Comparison of ENCODE assay signal across 3 fruit fly cellular contexts in the genomic region with DNA sequence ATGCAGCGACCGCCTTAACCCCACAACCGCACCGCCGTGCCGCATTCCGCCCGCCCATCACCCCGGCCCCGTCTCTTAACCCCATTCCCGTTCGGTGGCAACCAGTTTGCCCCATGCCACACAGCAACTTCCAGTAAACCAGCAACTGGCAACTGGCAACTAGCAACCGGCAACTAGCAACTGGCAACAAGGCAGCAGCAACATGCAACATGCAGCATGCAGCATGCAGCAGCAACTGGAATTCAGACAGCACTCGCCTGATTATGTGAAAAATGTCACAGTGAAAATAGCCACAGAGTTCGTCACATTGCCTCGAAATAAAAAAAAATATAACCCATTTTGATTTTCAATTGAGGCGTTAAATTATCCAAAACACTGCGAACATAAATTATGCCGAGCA.
TF ChIP-seq lines count a peak whose summit lies in the region.

No protein-coding gene starts in this region.

- no peak for TF ChIP-seq CTCF in whole organism, embryonic (GFP tag; optimal IDR thresholded peaks at IDR 0.05; lab: Kevin White, UChicago)

TF ChIP-seq in whole organism, embryonic, 481 proteins besides CTCF, POLR2A, EP300 and RAD21:
- no peak for TF ChIP-seq CG3726 (GFP tag; IDR thresholded peaks at IDR 0.05; lab: Robert Waterston, UW)
- peak; percentile 58 for TF ChIP-seq Med (GFP tag; lab: Kevin White, UChicago)
- TF ChIP-seq Drgx (GFP tag; IDR thresholded peaks at IDR 0.05; lab: Robert Waterston, UW): 0 out of 2 replicates have a peak, but pooled peaks have one; percentile 7
- peak; percentile 9 for TF ChIP-seq CG11504 (tag; optimal IDR thresholded peaks at IDR 0.05; lab: Kevin White, UChicago)

TF ChIP-seq in whole organism, prepupa, 60 proteins besides CTCF, POLR2A, EP300 and RAD21:
- TF ChIP-seq CG15336 (GFP tag; IDR thresholded peaks at IDR 0.05; lab: Robert Waterston, UW) (peak; percentile 34; the same call in 1 of the 2 replicates), pdm3 (GFP tag; optimal IDR thresholded peaks at IDR 0.05; lab: Kevin White, UChicago) (no peak), Eip93F (GFP tag; optimal IDR thresholded peaks at IDR 0.05; lab: Kevin White, UChicago) (no peak), CG8119 (GFP tag; IDR thresholded peaks at IDR 0.05; lab: Robert Waterston, UW) (0 out of 3 replicates have a peak, but pooled peaks have one; percentile 5), CG31627 (GFP tag; optimal IDR thresholded peaks at IDR 0.05; lab: Kevin White, UChicago) (no peak), ss (GFP tag; optimal IDR thresholded peaks at IDR 0.05; lab: Kevin White, UChicago) (peak in 1 of 2 experiments; percentile 21), CG3919 (GFP tag; optimal IDR thresholded peaks at IDR 0.05; lab: Kevin White, UChicago) (peak; percentile 64), fd85E (GFP tag; optimal IDR thresholded peaks at IDR 0.05; lab: Kevin White, UChicago) (no peak)

TF ChIP-seq in whole organism, pupa, 21 proteins besides CTCF, POLR2A, EP300 and RAD21:
- peak; percentile 31; the same call in 1 of the 3 replicates for TF ChIP-seq CG4496 (GFP tag; IDR thresholded peaks at IDR 0.05; lab: Robert Waterston, UW)
- TF ChIP-seq CG12605 (GFP tag; IDR thresholded peaks at IDR 0.05; lab: Robert Waterston, UW): peak; percentile 5; the same call in 1 of the 2 replicates
- TF ChIP-seq CG10348 (GFP tag; IDR thresholded peaks at IDR 0.05; lab: Robert Waterston, UW): no peak
- no peak for TF ChIP-seq fd96Ca (GFP tag; IDR thresholded peaks at IDR 0.05; lab: Robert Waterston, UW)
- no peak for TF ChIP-seq D1 (tag; optimal IDR thresholded peaks at IDR 0.05; lab: Kevin White, UChicago)
- TF ChIP-seq CG13204 (GFP tag; optimal IDR thresholded peaks at IDR 0.05; lab: Kevin White, UChicago): peak; percentile 75
- TF ChIP-seq EcR (GFP tag; optimal IDR thresholded peaks at IDR 0.05; lab: Kevin White, UChicago): no peak
TF ChIP-seq in whole organism, pupa: peak in this region for 3.
